Fruit fly (Drosophila melanogaster): ENCODE results near the gene Nazo.

dm6 chr3R:8305110-8305509 is 17.4 kb downstream of the Nazo start, which contains the start of gene Sgt1:
- TF ChIP-seq CG32006 (GFP tag; optimal IDR thresholded peaks at IDR 0.05) (no peak), Gug (GFP tag; IDR thresholded peaks at IDR 0.05) (no peak), net (GFP tag; optimal IDR thresholded peaks at IDR 0.05) (no peak), lz (GFP tag; optimal IDR thresholded peaks at IDR 0.05) (no peak)
